Worm (Caenorhabditis elegans) whole organism, L1 larva: ENCODE measurements around the gene T28B11.1.

Source experiments
- alr-1 ChIP-seq: fragments of 200-800 bp; sonication (Bioruptor generic); optimal IDR thresholded peaks from 2 replicates; lab custom pipeline; 2018; ENCODE audit warnings: borderline replicate concordance, mild to moderate bottlenecking, missing genetic modification characterization, missing compliant biosample characterization
- dpl-1 ChIP-seq, 3 experiments: fragments of 150-350 bp in 2 of 3; sonication (generic microtip) in 1 of 3; optimal IDR thresholded peaks; 2 replicates each; lab custom pipeline; 2014 to 2017; ENCODE audit warnings: missing biosample characterization in 3 of 3, missing genetic modification characterization in 3 of 3, missing genetic modification reagents in 3 of 3
- efl-3 ChIP-seq: fragments of 200-800 bp; sonication (Bioruptor generic); optimal IDR thresholded peaks from 2 replicates; lab custom pipeline; 2018; ENCODE audit warnings: mild to moderate bottlenecking, missing genetic modification characterization, missing compliant biosample characterization
- fkh-10 ChIP-seq: sonication (generic microtip); optimal IDR thresholded peaks from 2 replicates; lab custom pipeline; 2017; ENCODE audit warnings: missing biosample characterization, missing genetic modification reagents, missing genetic modification characterization
- hlh-17 ChIP-seq: fragments of 200-800 bp; sonication (Bioruptor generic); optimal IDR thresholded peaks from 2 replicates; lab custom pipeline; 2018; ENCODE audit warnings: missing genetic modification characterization, mild to moderate bottlenecking, missing compliant biosample characterization, moderate library complexity, borderline replicate concordance
- hlh-4 ChIP-seq: sonication (generic microtip); optimal IDR thresholded peaks from 2 replicates; lab custom pipeline; 2016; ENCODE audit warnings: mild to moderate bottlenecking, missing genetic modification characterization, missing compliant biosample characterization
- jun-1 ChIP-seq: fragments of 150-350 bp; optimal IDR thresholded peaks from 2 replicates; lab custom pipeline; 2014; ENCODE audit warnings: missing biosample characterization, missing genetic modification reagents, missing genetic modification characterization
- nhr-20 ChIP-seq: sonication (generic microtip); optimal IDR thresholded peaks from 2 replicates; lab custom pipeline; 2016; ENCODE audit warnings: mild to moderate bottlenecking, missing genetic modification characterization, missing compliant biosample characterization
- nhr-237 ChIP-seq: fragments of 150-350 bp; optimal IDR thresholded peaks from 2 replicates; lab custom pipeline; 2014; ENCODE audit warnings: missing biosample characterization, missing genetic modification characterization
- skn-1 ChIP-seq: fragments of 150-350 bp; optimal IDR thresholded peaks from 2 replicates; lab custom pipeline; 2014; ENCODE audit warnings: missing biosample characterization, missing genetic modification characterization
- unc-30 ChIP-seq: sonication (generic microtip); optimal IDR thresholded peaks from 2 replicates; lab custom pipeline; 2017; ENCODE audit warnings: missing biosample characterization, missing genetic modification characterization
- unc-62 ChIP-seq: fragments of 150-350 bp; optimal IDR thresholded peaks from 2 replicates; lab custom pipeline; 2014; ENCODE audit warnings: missing biosample characterization, missing genetic modification reagents, missing genetic modification characterization
- unc-98 ChIP-seq: fragments of 200-800 bp; sonication (Bioruptor generic); IDR thresholded peaks from 2 replicates; pipeline ENCODE4 v1.3.6; 2022; ENCODE audit warnings: missing genetic modification characterization, missing compliant biosample characterization

- TF ChIP-seq alr-1 (tag; lab: Kevin White, UChicago) (no peak), nhr-237 (tag; lab: Kevin White, UChicago) (no peak), hlh-4 (tag; lab: Kevin White, UChicago) (no peak), skn-1 (tag; lab: Kevin White, UChicago) (no peak), nhr-20 (tag; lab: Kevin White, UChicago) (no peak), hlh-17 (GFP tag; lab: Kevin White, UChicago) (no peak), unc-62 (GFP tag; lab: Kevin White, UChicago) (no peak), fkh-10 (GFP tag; lab: Kevin White, UChicago) (no peak), dpl-1 (GFP tag; optimal IDR thresholded peaks at IDR 0.05; lab: Kevin White, UChicago) (no peak), efl-3 (GFP tag; lab: Kevin White, UChicago) (no peak), unc-30 (tag; lab: Kevin White, UChicago) (no peak), jun-1 (tag; lab: Kevin White, UChicago) (no peak), unc-98 (no peak)
Observed at ce11 chrV:10745034-10745433, 12.8 kb upstream of the T28B11.1 start, which contains the start of gene srj-21.
